Fruit fly (Drosophila melanogaster) whole organism, pupa: Measurements from ENCODE around the gene upd2.
A peak's percentile ranks its signal among the peaks of the same experiment; 100 is the strongest.

Experiments used
- CG10348 ChIP-seq: fragments of 200-800 bp; sonication (Bioruptor generic); IDR thresholded peaks from 2 replicates; pipeline ENCODE4 v1.3.6; 2022; ENCODE audit warnings: missing biosample characterization, missing genetic modification characterization
- CG12605 ChIP-seq: fragments of 200-800 bp; sonication (Bioruptor generic); IDR thresholded peaks from 2 replicates; pipeline ENCODE4 v1.3.6; 2022; ENCODE audit warnings: missing biosample characterization, missing genetic modification characterization
- CG13204 ChIP-seq: fragments of 200-800 bp; sonication (Bioruptor generic); optimal IDR thresholded peaks from 2 replicates; lab custom pipeline; 2018; ENCODE audit warnings: missing biosample characterization, mild to moderate bottlenecking, missing genetic modification characterization, moderate library complexity
- CG14655 ChIP-seq: fragments of 200-800 bp; sonication (Bioruptor generic); optimal IDR thresholded peaks from 3 replicates; lab custom pipeline; 2017; ENCODE audit warnings: mild to moderate bottlenecking, missing biosample characterization, missing genetic modification reagents, missing genetic modification characterization
- CG15710 ChIP-seq: fragments of 200-800 bp; sonication (Bioruptor generic); optimal IDR thresholded peaks from 2 replicates; lab custom pipeline; 2018; ENCODE audit warnings: missing biosample characterization, mild to moderate bottlenecking, missing genetic modification characterization, moderate library complexity
- CG17806 ChIP-seq: fragments of 200-800 bp; sonication (Bioruptor generic); optimal IDR thresholded peaks from 2 replicates; lab custom pipeline; 2018; ENCODE audit warnings: missing biosample characterization, mild to moderate bottlenecking, missing genetic modification characterization, moderate library complexity
- CG32121 ChIP-seq: fragments of 200-800 bp; sonication (Bioruptor generic); IDR thresholded peaks from 2 replicates; pipeline ENCODE4 v1.3.6; 2022; ENCODE audit warnings: missing biosample characterization, missing genetic modification characterization
- CG34367 ChIP-seq: fragments of 200-800 bp; sonication (Bioruptor generic); optimal IDR thresholded peaks from 2 replicates; lab custom pipeline; 2018; ENCODE audit warnings: missing biosample characterization, mild to moderate bottlenecking, missing genetic modification characterization
- CG4496 ChIP-seq: fragments of 200-800 bp; sonication (Bioruptor generic); IDR thresholded peaks from 3 replicates; pipeline ENCODE4 v1.3.6; 2022; ENCODE audit warnings: missing biosample characterization, missing genetic modification characterization
- CG8159 ChIP-seq: fragments of 200-800 bp; sonication (Bioruptor generic); optimal IDR thresholded peaks from 3 replicates; lab custom pipeline; 2018; ENCODE audit warnings: missing biosample characterization, mild to moderate bottlenecking, missing genetic modification characterization, moderate library complexity
- CG8301 ChIP-seq: fragments of 200-800 bp; sonication (Bioruptor generic); optimal IDR thresholded peaks from 2 replicates; lab custom pipeline; 2018; ENCODE audit warnings: missing biosample characterization, mild to moderate bottlenecking, missing genetic modification characterization
- CG9948 ChIP-seq: fragments of 200-800 bp; sonication (Bioruptor generic); optimal IDR thresholded peaks from 2 replicates; lab custom pipeline; 2018; ENCODE audit warnings: missing biosample characterization, mild to moderate bottlenecking, missing genetic modification characterization, moderate library complexity
- D1 ChIP-seq: fragments of 200-800 bp; sonication (Bioruptor generic); optimal IDR thresholded peaks from 2 replicates; lab custom pipeline; 2018; ENCODE audit warnings: missing biosample characterization, mild to moderate bottlenecking, missing genetic modification characterization, moderate library complexity
- EcR ChIP-seq: fragments of 200-800 bp; sonication (Bioruptor generic); optimal IDR thresholded peaks from 3 replicates; lab custom pipeline; 2019; ENCODE audit warnings: missing biosample characterization, missing genetic modification characterization, mild to moderate bottlenecking, moderate library complexity, missing genetic modification reagents
- Ets98B ChIP-seq: fragments of 200-800 bp; sonication (Bioruptor generic); IDR thresholded peaks from 2 replicates; pipeline ENCODE4 v1.3.6; 2022; ENCODE audit warnings: missing biosample characterization, missing genetic modification characterization
- Pif1A ChIP-seq: fragments of 200-800 bp; sonication (Bioruptor generic); optimal IDR thresholded peaks from 3 replicates; lab custom pipeline; 2016; ENCODE audit warnings: missing biosample characterization, missing genetic modification characterization
- Pif1B ChIP-seq: fragments of 200-800 bp; sonication (Bioruptor generic); optimal IDR thresholded peaks from 3 replicates; lab custom pipeline; 2016; ENCODE audit warnings: missing biosample characterization, missing genetic modification characterization
- Snoo ChIP-seq: fragments of 200-800 bp; sonication (Bioruptor generic); optimal IDR thresholded peaks from 3 replicates; lab custom pipeline; 2017; ENCODE audit warnings: missing biosample characterization, mild to moderate bottlenecking, missing genetic modification characterization, inconsistent platforms
- fd96Ca ChIP-seq: fragments of 200-800 bp; sonication (Bioruptor generic); IDR thresholded peaks from 3 replicates; pipeline ENCODE4 v1.3.6; 2022; ENCODE audit warnings: missing biosample characterization, missing genetic modification characterization
- gl ChIP-seq: fragments of 200-800 bp; sonication (Bioruptor generic); optimal IDR thresholded peaks from 2 replicates; lab custom pipeline; 2018; ENCODE audit warnings: missing biosample characterization, mild to moderate bottlenecking, missing genetic modification characterization
- rn ChIP-seq: fragments of 200-800 bp; sonication (Bioruptor generic); IDR thresholded peaks from 2 replicates; pipeline ENCODE4 v1.3.6; 2022; ENCODE audit warnings: missing biosample characterization, missing genetic modification characterization

Gene upd2

dm6 chrX:18243184-18243375, at the start of gene upd2:
upd2 (minus strand) TSS chrX:18243284.
- TF ChIP-seq CG34367 (tag; lab: Kevin White, UChicago), result no peak
- TF ChIP-seq CG14655 (GFP tag; lab: Kevin White, UChicago), result no peak
- no peak for TF ChIP-seq CG17806 (tag; lab: Kevin White, UChicago)
- no peak for TF ChIP-seq fd96Ca (GFP tag; lab: Robert Waterston, UW)
- TF ChIP-seq CG4496, result no peak
- no peak for TF ChIP-seq CG10348
- no peak for TF ChIP-seq D1 (tag; lab: Kevin White, UChicago)
- no peak for TF ChIP-seq CG8301 (tag; lab: Kevin White, UChicago)
- no peak for TF ChIP-seq Pif1B (GFP tag; lab: Kevin White, UChicago)
- no peak for TF ChIP-seq CG9948 (tag; lab: Kevin White, UChicago)
- TF ChIP-seq EcR (GFP tag; lab: Kevin White, UChicago), result no peak
- TF ChIP-seq Ets98B (GFP tag; lab: Robert Waterston, UW), result no peak
- TF ChIP-seq Pif1A (GFP tag; lab: Kevin White, UChicago), result no peak
- no peak for TF ChIP-seq CG13204
- TF ChIP-seq CG8159 (tag; lab: Kevin White, UChicago), result no peak
- no peak for TF ChIP-seq CG32121 (GFP tag; lab: Robert Waterston, UW)
- no peak for TF ChIP-seq CG15710
- TF ChIP-seq gl (tag; lab: Kevin White, UChicago), result no peak

DNA sequence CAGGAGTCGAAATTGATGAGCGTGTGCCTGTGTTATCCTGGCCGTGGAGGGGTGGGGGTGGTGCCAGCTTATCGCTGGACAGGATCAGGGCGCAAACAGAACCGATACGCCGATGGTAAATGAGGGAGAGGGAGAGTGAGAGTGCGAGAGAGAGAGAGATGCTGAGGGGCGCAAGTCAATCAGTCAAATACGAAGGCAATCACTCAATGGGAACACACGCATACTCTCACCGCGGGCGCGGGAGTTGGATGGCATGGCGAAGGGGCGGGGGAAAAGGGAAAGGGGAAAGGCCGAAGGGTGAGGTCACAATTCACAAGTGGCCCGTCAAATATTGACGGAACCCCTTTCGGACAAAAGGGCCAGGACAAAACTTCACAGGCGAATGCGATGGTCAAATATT, 45.6 kb upstream of the upd2 start:
- TF ChIP-seq CG12605 (GFP tag; lab: Robert Waterston, UW), result no peak
- TF ChIP-seq Snoo (tag; lab: Kevin White, UChicago), result no peak
- no peak for TF ChIP-seq CG15710
- TF ChIP-seq Pif1B (GFP tag; lab: Kevin White, UChicago), result no peak
- no peak for TF ChIP-seq Pif1A (GFP tag; lab: Kevin White, UChicago)
- TF ChIP-seq rn (GFP tag; lab: Robert Waterston, UW), result no peak
- TF ChIP-seq Ets98B (GFP tag; lab: Robert Waterston, UW), result no peak
- no peak for TF ChIP-seq D1 (tag; lab: Kevin White, UChicago)
- no peak for TF ChIP-seq CG13204
- TF ChIP-seq CG14655 (GFP tag; lab: Kevin White, UChicago), result no peak
- TF ChIP-seq CG32121 (GFP tag; lab: Robert Waterston, UW), result no peak
- TF ChIP-seq CG4496, result no peak
- TF ChIP-seq CG8301 (tag; lab: Kevin White, UChicago), result no peak
- TF ChIP-seq EcR (GFP tag; lab: Kevin White, UChicago), result no peak
- TF ChIP-seq, all 21 proteins: peak for 0

dm6 chrX:18287587-18287986, 44.5 kb upstream of the upd2 start:
- no peak for TF ChIP-seq CG32121 (GFP tag; lab: Robert Waterston, UW)
- no peak for TF ChIP-seq Pif1B (GFP tag; lab: Kevin White, UChicago)
- TF ChIP-seq Snoo (tag; lab: Kevin White, UChicago), result no peak
- TF ChIP-seq Pif1A (GFP tag; lab: Kevin White, UChicago), result no peak
- no peak for TF ChIP-seq fd96Ca (GFP tag; lab: Robert Waterston, UW)
- no peak for TF ChIP-seq CG4496
- TF ChIP-seq CG14655 (GFP tag; lab: Kevin White, UChicago), result no peak
- TF ChIP-seq CG34367 (tag; lab: Kevin White, UChicago), result no peak
- no peak for TF ChIP-seq CG12605 (GFP tag; lab: Robert Waterston, UW)
- TF ChIP-seq CG15710, result no peak
- TF ChIP-seq CG8159 (tag; lab: Kevin White, UChicago), result no peak
- no peak for TF ChIP-seq Ets98B (GFP tag; lab: Robert Waterston, UW)
- TF ChIP-seq CG17806 (tag; lab: Kevin White, UChicago), result no peak

DNA sequence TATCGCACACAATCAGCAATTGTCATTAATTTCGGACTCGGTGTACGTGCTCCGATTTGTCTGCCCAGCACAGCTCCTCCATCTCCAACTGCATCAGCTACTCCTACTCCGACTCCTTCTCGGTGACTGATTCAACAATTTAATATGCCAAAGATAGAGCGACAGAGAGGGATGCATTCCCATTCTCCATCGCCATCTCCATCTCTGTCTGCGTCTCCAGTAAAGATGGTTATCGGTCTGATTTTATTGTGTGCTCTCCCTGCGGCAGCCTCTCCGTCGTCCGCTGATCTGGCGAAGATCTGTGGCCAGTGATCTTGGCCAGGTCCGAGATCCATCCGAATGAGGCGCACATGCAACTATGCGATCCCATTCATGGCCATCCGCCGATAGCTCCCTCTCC, 42.1 kb upstream of the upd2 start:
- TF ChIP-seq gl (tag; lab: Kevin White, UChicago) (no peak), CG34367 (tag; lab: Kevin White, UChicago) (no peak), CG15710 (no peak), EcR (GFP tag; lab: Kevin White, UChicago) (no peak), Ets98B (GFP tag; lab: Robert Waterston, UW) (no peak), CG14655 (GFP tag; lab: Kevin White, UChicago) (no peak), D1 (tag; lab: Kevin White, UChicago) (no peak), CG32121 (GFP tag; lab: Robert Waterston, UW) (no peak), CG10348 (no peak), Pif1A (GFP tag; lab: Kevin White, UChicago) (no peak)

DNA sequence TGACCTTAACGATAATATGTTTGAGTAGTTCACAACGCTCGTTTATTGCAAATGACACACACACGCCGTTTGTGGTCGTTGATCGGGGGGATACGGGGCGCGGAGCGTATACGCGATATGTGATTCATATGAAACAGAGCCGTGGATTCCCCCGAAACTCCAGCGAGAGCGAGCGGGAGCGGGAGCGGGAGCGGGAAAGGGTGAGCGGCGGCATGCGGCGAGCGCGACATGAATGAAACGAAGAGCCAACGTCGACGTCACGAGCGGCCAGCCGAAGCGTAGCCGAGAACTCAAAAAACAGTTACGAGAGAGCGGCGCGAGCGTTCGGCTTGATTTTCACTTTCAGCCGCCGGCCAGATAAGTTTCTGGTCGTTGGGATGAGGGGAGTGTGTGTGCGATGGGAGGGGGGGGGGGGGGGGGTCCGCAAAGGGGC, 39.3 kb upstream of the upd2 start:
- TF ChIP-seq CG12605 (GFP tag; lab: Robert Waterston, UW) (peak; percentile 38; the same call in 1 of the 2 replicates), fd96Ca (GFP tag; lab: Robert Waterston, UW) (peak; percentile 7; the same call in 1 of the 3 replicates), CG4496 (peak; percentile 53; the same call in 1 of the 3 replicates), EcR (GFP tag; lab: Kevin White, UChicago) (peak; percentile 73), CG32121 (GFP tag; lab: Robert Waterston, UW) (0 out of 2 replicates have a peak, but pooled peaks have one; percentile 11), CG13204 (peak; percentile 97), Ets98B (GFP tag; lab: Robert Waterston, UW) (peak; percentile 17; the same call in 1 of the 2 replicates), gl (tag; lab: Kevin White, UChicago) (no peak), CG8301 (tag; lab: Kevin White, UChicago) (no peak)

DNA sequence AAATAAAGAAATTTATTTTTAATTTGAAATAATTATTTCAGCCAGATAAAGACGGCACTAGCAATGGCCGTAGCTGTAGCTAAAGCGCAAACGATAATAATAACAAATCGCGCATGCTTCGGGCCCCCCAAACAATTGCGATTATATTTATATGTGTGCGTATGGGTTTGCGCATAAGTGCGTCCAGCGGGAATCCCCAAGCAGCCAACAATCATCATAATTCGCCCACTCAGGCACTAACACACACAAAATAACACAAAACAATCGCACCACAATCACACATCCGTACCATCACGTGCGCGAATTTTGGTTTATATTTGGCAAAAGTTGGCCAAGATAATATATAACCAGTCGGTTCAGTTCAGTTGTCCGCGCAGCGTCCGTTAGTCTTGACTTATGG, 35.6 kb upstream of the upd2 start:
- TF ChIP-seq CG17806 (tag; lab: Kevin White, UChicago) (no peak), Ets98B (GFP tag; lab: Robert Waterston, UW) (no peak), CG15710 (no peak), CG4496 (no peak), Snoo (tag; lab: Kevin White, UChicago) (no peak), CG14655 (GFP tag; lab: Kevin White, UChicago) (no peak), Pif1B (GFP tag; lab: Kevin White, UChicago) (no peak), fd96Ca (GFP tag; lab: Robert Waterston, UW) (no peak), CG10348 (no peak), CG34367 (tag; lab: Kevin White, UChicago) (no peak), gl (tag; lab: Kevin White, UChicago) (no peak)
